Worm (Caenorhabditis elegans) whole organism, early embryonic: ENCODE measurements around the gene H06I04.6.
A peak's percentile ranks its signal among the peaks of the same experiment; 100 is the strongest.

Source experiments
- B0310.2 ChIP-seq: sonication (generic microtip); optimal IDR thresholded peaks from 2 replicates; lab custom pipeline; 2016; ENCODE audit warnings: mild to moderate bottlenecking, missing genetic modification characterization, missing compliant biosample characterization
- F13C5.2 ChIP-seq: sonication (generic microtip); optimal IDR thresholded peaks from 2 replicates; lab custom pipeline; 2017; ENCODE audit warnings: mild to moderate bottlenecking, missing genetic modification characterization, inconsistent platforms, missing compliant biosample characterization
- aly-1 ChIP-seq: sonication (generic microtip); optimal IDR thresholded peaks from 2 replicates; lab custom pipeline; 2016; ENCODE audit warnings: missing genetic modification characterization, missing compliant biosample characterization
- ama-1 ChIP-seq: fragments of 150-350 bp; optimal IDR thresholded peaks from 2 replicates; lab custom pipeline; 2014
- ceh-13 ChIP-seq: fragments of 200-800 bp; sonication (Bioruptor generic); optimal IDR thresholded peaks from 2 replicates; lab custom pipeline; 2018; ENCODE audit warnings: mild to moderate bottlenecking, missing genetic modification characterization, missing compliant biosample characterization
- ceh-36 ChIP-seq: sonication (generic microtip); optimal IDR thresholded peaks from 2 replicates; lab custom pipeline; 2016; ENCODE audit warnings: missing genetic modification characterization, inconsistent platforms, missing compliant biosample characterization
- ets-7 ChIP-seq: sonication (generic microtip); optimal IDR thresholded peaks from 2 replicates; lab custom pipeline; 2016; ENCODE audit warnings: missing genotype, missing genetic modification characterization, missing compliant biosample characterization
- flt-1 ChIP-seq: fragments of 200-800 bp; sonication (Bioruptor generic); IDR thresholded peaks from 2 replicates; pipeline ENCODE4 v1.3.6; 2022; ENCODE audit warnings: missing genetic modification characterization, missing compliant biosample characterization
- hmbx-1 ChIP-seq: sonication (generic microtip); optimal IDR thresholded peaks from 2 replicates; lab custom pipeline; 2016; ENCODE audit warnings: mild to moderate bottlenecking, missing genetic modification characterization, missing compliant biosample characterization
- hmg-4 ChIP-seq: fragments of 200-800 bp; sonication (Bioruptor generic); optimal IDR thresholded peaks from 2 replicates; lab custom pipeline; 2018; ENCODE audit warnings: mild to moderate bottlenecking, missing genetic modification characterization, missing compliant biosample characterization
- hnd-1 ChIP-seq: sonication (generic microtip); optimal IDR thresholded peaks from 2 replicates; lab custom pipeline; 2016; ENCODE audit warnings: missing genetic modification characterization, missing compliant biosample characterization
- pes-1 ChIP-seq: fragments of 200-800 bp; sonication (Bioruptor generic); IDR thresholded peaks from 2 replicates; pipeline ENCODE4 v1.3.6; 2022; ENCODE audit warnings: missing genetic modification reagents, missing genetic modification characterization, missing compliant biosample characterization
- scrt-1 ChIP-seq: fragments of 200-800 bp; sonication (Bioruptor generic); IDR thresholded peaks from 2 replicates; pipeline ENCODE4 v1.3.6; 2022; ENCODE audit warnings: missing genetic modification characterization, missing compliant biosample characterization
- sea-1 ChIP-seq: fragments of 200-800 bp; sonication (Bioruptor generic); conservative IDR thresholded peaks from 2 replicates; pipeline ENCODE4 v1.3.6; 2022; ENCODE audit warnings: missing genetic modification characterization, missing compliant biosample characterization
- tbx-11 ChIP-seq: fragments of 200-800 bp; sonication (Bioruptor generic); IDR thresholded peaks from 2 replicates; pipeline ENCODE4 v1.3.6; 2022; ENCODE audit warnings: missing genetic modification characterization, missing compliant biosample characterization
- tbx-37 ChIP-seq: fragments of 200-800 bp; sonication (Bioruptor generic); conservative IDR thresholded peaks from 2 replicates; pipeline ENCODE4 v1.3.6; 2022; ENCODE audit warnings: missing genetic modification reagents, missing genetic modification characterization, missing compliant biosample characterization
- tra-4 ChIP-seq: sonication (generic microtip); optimal IDR thresholded peaks from 2 replicates; lab custom pipeline; 2017; ENCODE audit warnings: missing genetic modification characterization, missing compliant biosample characterization

The H06I04.6 gene

DNA sequence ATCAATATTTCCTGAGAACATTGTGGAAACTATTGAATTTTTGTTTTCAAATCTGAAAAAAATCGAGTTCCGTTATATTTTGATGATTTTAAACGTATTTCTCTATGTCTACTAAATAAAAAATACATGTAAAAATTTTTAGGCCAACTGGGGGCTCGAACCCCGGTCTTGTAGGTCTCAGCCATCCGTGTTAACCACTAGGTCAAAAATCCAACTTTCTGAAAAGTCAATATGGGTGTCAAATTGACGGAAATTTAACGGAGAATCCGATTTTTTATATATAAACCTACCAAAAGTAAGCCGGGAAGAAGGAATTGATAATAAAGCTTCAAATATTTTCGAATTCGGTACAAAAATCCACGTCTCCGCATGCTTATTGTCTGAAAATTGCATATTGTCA lies 42.2 kb upstream of the H06I04.6 start:
- TF ChIP-seq ceh-13 (GFP tag; lab: Kevin White, UChicago): no peak
- no peak for TF ChIP-seq sea-1 (GFP tag; lab: Robert Waterston, UW)
- TF ChIP-seq ceh-36 (tag; lab: Kevin White, UChicago): no peak
- no peak for TF ChIP-seq tbx-11
- no peak for TF ChIP-seq hmbx-1
- no peak for TF ChIP-seq hmg-4 (GFP tag; lab: Kevin White, UChicago)
- no peak for TF ChIP-seq aly-1 (tag; lab: Kevin White, UChicago)
- no peak for TF ChIP-seq scrt-1
- TF ChIP-seq tra-4 (tag; lab: Kevin White, UChicago): no peak
- no peak for TF ChIP-seq ets-7
- TF ChIP-seq pes-1 (GFP tag; lab: Robert Waterston, UW): no peak

DNA sequence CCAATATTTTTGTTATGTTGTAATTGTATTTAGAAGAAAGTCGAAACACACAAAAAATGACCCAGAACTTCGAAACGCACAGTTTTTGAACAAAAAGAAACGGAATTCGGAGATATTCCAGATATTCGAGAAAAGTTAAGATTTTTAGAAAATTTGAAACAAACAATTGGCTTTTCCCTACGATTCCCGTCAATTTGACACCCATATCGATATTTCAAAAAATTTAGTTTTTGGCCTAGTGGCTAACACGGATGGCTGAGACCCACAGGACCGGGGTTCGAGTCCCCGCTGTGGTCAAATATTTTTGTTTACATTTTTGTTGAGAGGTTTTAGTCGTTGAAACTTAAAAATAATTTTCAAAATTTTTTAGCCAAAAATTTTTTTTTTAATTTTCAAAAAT lies 41.1 kb upstream of the H06I04.6 start:
- TF ChIP-seq flt-1 (GFP tag; lab: Robert Waterston, UW) (no peak), hmbx-1 (no peak), ceh-36 (tag; lab: Kevin White, UChicago) (no peak), aly-1 (tag; lab: Kevin White, UChicago) (no peak), tbx-37 (GFP tag; lab: Robert Waterston, UW) (no peak), ets-7 (no peak), hmg-4 (GFP tag; lab: Kevin White, UChicago) (no peak), hnd-1 (no peak), tra-4 (tag; lab: Kevin White, UChicago) (no peak), sea-1 (GFP tag; lab: Robert Waterston, UW) (no peak), F13C5.2 (tag; lab: Kevin White, UChicago) (no peak), B0310.2 (no peak), ceh-13 (GFP tag; lab: Kevin White, UChicago) (no peak), tbx-11 (no peak), scrt-1 (no peak), ama-1 (no peak), pes-1 (GFP tag; lab: Robert Waterston, UW) (no peak)

- TF ChIP-seq tbx-37 (GFP tag; lab: Robert Waterston, UW): no peak
- TF ChIP-seq pes-1 (GFP tag; lab: Robert Waterston, UW): no peak
- TF ChIP-seq hmg-4 (GFP tag; lab: Kevin White, UChicago): no peak
Measured at ce11 chrIII:3104536-3104935, 40.4 kb upstream of the H06I04.6 start.

- no peak for TF ChIP-seq flt-1 (GFP tag; lab: Robert Waterston, UW)
- TF ChIP-seq pes-1 (GFP tag; lab: Robert Waterston, UW): 0 out of 2 replicates have a peak, but pooled peaks have one; percentile 18
- no peak for TF ChIP-seq ceh-13 (GFP tag; lab: Kevin White, UChicago)
- no peak for TF ChIP-seq B0310.2
Measured at ce11 chrIII:3103905-3104360, 39.8 kb upstream of the H06I04.6 start, which contains the start of gene Y53G8B.2. Gene Y53G8B.2, minus strand, starts transcription at chrIII:3103955.

DNA sequence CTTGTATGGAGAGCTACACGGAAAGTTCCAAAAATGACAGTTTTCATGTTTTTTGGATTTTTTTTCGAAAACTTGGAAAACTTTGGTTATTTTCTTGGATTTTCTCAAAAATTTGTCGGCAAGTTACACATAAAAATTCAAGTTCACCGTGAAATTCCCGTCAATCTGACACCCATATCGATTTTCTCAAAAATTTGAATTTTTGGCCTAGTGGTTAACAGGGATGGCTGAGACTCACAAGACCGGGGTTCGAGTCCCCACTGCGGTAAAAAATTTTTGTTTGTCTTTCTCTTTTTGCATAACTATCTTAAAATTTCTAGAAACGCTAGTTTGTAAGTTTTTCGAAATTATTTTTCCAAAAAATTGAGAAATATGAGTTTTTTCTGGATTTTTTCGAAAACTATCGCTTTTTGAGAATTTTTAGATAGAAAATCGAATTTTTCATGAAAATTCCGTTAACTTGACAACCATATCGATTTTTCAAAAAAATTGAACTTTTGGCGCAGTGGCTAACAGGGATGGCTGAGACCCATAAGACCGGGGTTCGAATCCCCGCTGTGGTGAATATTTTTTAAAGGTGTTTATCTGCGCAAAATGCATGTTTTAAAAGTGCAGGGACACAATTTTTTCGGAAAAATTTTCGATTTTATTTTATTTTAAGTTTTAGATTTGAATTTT lies 36.6 kb upstream of the H06I04.6 start:
- TF ChIP-seq sea-1 (GFP tag; lab: Robert Waterston, UW): no peak
- TF ChIP-seq aly-1 (tag; lab: Kevin White, UChicago): no peak
- TF ChIP-seq ceh-36 (tag; lab: Kevin White, UChicago): no peak
- TF ChIP-seq ama-1: no peak
- TF ChIP-seq scrt-1: no peak
- TF ChIP-seq ceh-13 (GFP tag; lab: Kevin White, UChicago): no peak
- no peak for TF ChIP-seq flt-1 (GFP tag; lab: Robert Waterston, UW)
- no peak for TF ChIP-seq pes-1 (GFP tag; lab: Robert Waterston, UW)

ce11 chrIII:3100124-3100523 lies 36.0 kb upstream of the H06I04.6 start:
- TF ChIP-seq ets-7 (no peak), hmg-4 (GFP tag; lab: Kevin White, UChicago) (no peak), tbx-11 (no peak), aly-1 (tag; lab: Kevin White, UChicago) (no peak), tra-4 (tag; lab: Kevin White, UChicago) (no peak), ceh-36 (tag; lab: Kevin White, UChicago) (no peak), hnd-1 (no peak), flt-1 (GFP tag; lab: Robert Waterston, UW) (no peak), sea-1 (GFP tag; lab: Robert Waterston, UW) (no peak), ama-1 (no peak), hmbx-1 (no peak), ceh-13 (GFP tag; lab: Kevin White, UChicago) (no peak), pes-1 (GFP tag; lab: Robert Waterston, UW) (no peak), F13C5.2 (tag; lab: Kevin White, UChicago) (no peak), scrt-1 (no peak), B0310.2 (no peak), tbx-37 (GFP tag; lab: Robert Waterston, UW) (no peak)

DNA sequence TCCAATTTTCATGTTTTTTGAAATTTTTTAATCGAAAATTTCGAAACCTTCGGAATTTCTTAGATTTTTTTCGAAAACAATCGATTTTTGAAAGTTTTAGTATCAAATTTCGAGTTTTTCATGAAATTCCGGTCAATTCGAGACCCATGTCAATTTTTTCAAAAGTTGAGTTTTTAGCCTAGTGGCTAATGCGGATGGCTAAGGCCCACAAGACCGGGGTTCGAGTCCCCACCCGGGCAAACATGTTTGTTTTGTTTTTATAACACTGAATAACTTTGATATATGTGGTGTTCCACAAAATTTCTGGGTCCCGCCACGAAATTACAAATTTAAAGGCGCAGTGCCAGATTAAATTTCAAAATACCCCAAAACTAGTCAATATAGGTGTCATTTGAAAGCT lies 35.3 kb upstream of the H06I04.6 start:
- TF ChIP-seq hmg-4 (GFP tag; lab: Kevin White, UChicago): no peak
- no peak for TF ChIP-seq tbx-37 (GFP tag; lab: Robert Waterston, UW)
- TF ChIP-seq ceh-13 (GFP tag; lab: Kevin White, UChicago): no peak
- no peak for TF ChIP-seq aly-1 (tag; lab: Kevin White, UChicago)
- TF ChIP-seq hnd-1: no peak
- no peak for TF ChIP-seq tra-4 (tag; lab: Kevin White, UChicago)
- TF ChIP-seq B0310.2: no peak
- no peak for TF ChIP-seq tbx-11
- TF ChIP-seq ceh-36 (tag; lab: Kevin White, UChicago): no peak
- TF ChIP-seq sea-1 (GFP tag; lab: Robert Waterston, UW): no peak
- TF ChIP-seq F13C5.2 (tag; lab: Kevin White, UChicago): no peak
- no peak for TF ChIP-seq ama-1
- TF ChIP-seq pes-1 (GFP tag; lab: Robert Waterston, UW): no peak
- TF ChIP-seq hmbx-1: no peak
- TF ChIP-seq flt-1 (GFP tag; lab: Robert Waterston, UW): no peak
- TF ChIP-seq ets-7: no peak
- TF ChIP-seq scrt-1: no peak
